Worm (Caenorhabditis elegans): ENCODE measurements around the gene egg-3.

DNA sequence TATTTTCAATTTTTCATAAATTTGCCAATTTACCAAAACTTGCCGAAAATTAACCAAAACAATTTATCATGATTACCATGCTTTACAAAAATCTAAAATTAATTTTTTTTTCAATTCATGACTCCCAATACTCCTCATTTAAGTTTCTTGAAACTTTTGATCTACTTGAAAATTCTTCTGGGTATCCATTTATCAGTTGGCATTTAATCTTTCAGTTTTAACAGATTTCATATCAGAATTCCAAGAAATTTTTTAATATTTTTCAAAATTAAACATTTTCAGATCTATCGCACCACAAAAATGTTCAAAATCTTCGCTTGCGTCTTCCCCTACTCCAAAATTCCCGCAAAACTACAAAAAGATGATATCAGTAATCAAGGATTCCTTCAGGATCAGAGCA, 39.7 kb upstream of the egg-3 start, which contains the start of gene Y19D2B.2:
- no peak for TF ChIP-seq ceh-34 (tag; optimal IDR thresholded peaks at IDR 0.05)
- no peak for TF ChIP-seq ceh-18 (tag; optimal IDR thresholded peaks at IDR 0.05)
- TF ChIP-seq pqm-1 (tag; optimal IDR thresholded peaks at IDR 0.05) = no peak
- TF ChIP-seq nhr-11 (tag; optimal IDR thresholded peaks at IDR 0.05) = no peak
- TF ChIP-seq unc-42 (tag; optimal IDR thresholded peaks at IDR 0.05) = no peak
- no peak for TF ChIP-seq ceh-14 (tag; optimal IDR thresholded peaks at IDR 0.05)
- no peak for TF ChIP-seq zip-5 (tag; optimal IDR thresholded peaks at IDR 0.05)
- TF ChIP-seq ceh-19 (GFP tag; optimal IDR thresholded peaks at IDR 0.05) = no peak
- TF ChIP-seq syd-9 (tag; optimal IDR thresholded peaks at IDR 0.05) = no peak
- TF ChIP-seq nfya-1 (tag; optimal IDR thresholded peaks at IDR 0.05) = no peak
- no peak for TF ChIP-seq C08G9.2 (tag; optimal IDR thresholded peaks at IDR 0.05)
- no peak for TF ChIP-seq sox-4 (tag; optimal IDR thresholded peaks at IDR 0.05)
- TF ChIP-seq ceh-6 (GFP tag; optimal IDR thresholded peaks at IDR 0.05) = no peak
